Worm (Caenorhabditis elegans): ENCODE measurements around the gene mrp-5.

mrp-5 gene

ce11 chrX:14965761-14966160 lies 19.6 kb upstream of the mrp-5 start, which contains the start of gene F45B8.5 (continued):
- TF ChIP-seq lim-7 (GFP tag; IDR thresholded peaks at IDR 0.05) (no peak), nhr-42 (GFP tag; IDR thresholded peaks at IDR 0.05) (no peak)

ce11 chrX:14964253-14964652 lies 18.1 kb upstream of the mrp-5 start, which contains the start of gene rgs-11:
rgs-11 (plus strand) TSS chrX:14964553.
- TF ChIP-seq zag-1 (tag; optimal IDR thresholded peaks at IDR 0.05) (no peak), ctbp-1 (GFP tag; IDR thresholded peaks at IDR 0.05) (no peak), nhr-77 (tag; optimal IDR thresholded peaks at IDR 0.05) (no peak), tag-97 (GFP tag; IDR thresholded peaks at IDR 0.05) (no peak), lin-13 (GFP tag; optimal IDR thresholded peaks at IDR 0.05) (no peak), snpc-1.2 (GFP tag; IDR thresholded peaks at IDR 0.05) (no peak), ceh-62 (tag; optimal IDR thresholded peaks at IDR 0.05) (no peak), pqm-1 (tag; optimal IDR thresholded peaks at IDR 0.05) (no peak)

ce11 chrX:14962456-14962855 lies 16.3 kb upstream of the mrp-5 start, which contains the start of gene rgs-10:
rgs-10 (plus strand) TSS chrX:14962756.
- TF ChIP-seq lin-39 (tag; optimal IDR thresholded peaks at IDR 0.05) (no peak), nhr-10 (tag; optimal IDR thresholded peaks at IDR 0.05) (no peak), Y5F2A.4 (GFP tag; optimal IDR thresholded peaks at IDR 0.05) (no peak), nhr-111 (GFP tag; optimal IDR thresholded peaks at IDR 0.05) (no peak), skn-1 (tag; optimal IDR thresholded peaks at IDR 0.05) (no peak), mdl-1 (tag; optimal IDR thresholded peaks at IDR 0.05) (no peak), ceh-82 (tag; optimal IDR thresholded peaks at IDR 0.05) (no peak), lir-3 (tag; optimal IDR thresholded peaks at IDR 0.05) (no peak), ztf-7 (tag; optimal IDR thresholded peaks at IDR 0.05) (no peak), aha-1 (tag) (no peak), nhr-102 (tag; optimal IDR thresholded peaks at IDR 0.05) (no peak), hlh-30 (tag; optimal IDR thresholded peaks at IDR 0.05; ENCODE audit: insufficient read depth) (no peak), zip-11 (GFP tag; IDR thresholded peaks at IDR 0.05) (no peak)

- TF ChIP-seq aha-1 (tag) = peak; percentile 28
- TF ChIP-seq ama-1 (optimal IDR thresholded peaks at IDR 0.05) = no peak
Measured at ce11 chrX:14961471-14961870, 15.4 kb upstream of the mrp-5 start, which contains the start of gene idpp-3. idpp-3 (minus strand) TSS chrX:14961571.

ce11 chrX:14960841-14961240 lies 14.7 kb upstream of the mrp-5 start:
- TF ChIP-seq ceh-82 (tag; optimal IDR thresholded peaks at IDR 0.05) (no peak), madf-5 (GFP tag; IDR thresholded peaks at IDR 0.05) (0 out of 4 replicates have a peak, but pooled peaks of 1 of the 2 experiments have one; percentile 43), zfp-2 (tag; optimal IDR thresholded peaks at IDR 0.05) (no peak), set-16 (GFP tag; IDR thresholded peaks at IDR 0.05) (peak; percentile 92)

- TF ChIP-seq dve-1 (tag; optimal IDR thresholded peaks at IDR 0.05; ENCODE audit: insufficient read depth) (no peak), unc-62 (GFP tag; optimal IDR thresholded peaks at IDR 0.05 in 1 of 2) (peak in 1 of 2 experiments; percentile 67), unc-62 (tag; optimal IDR thresholded peaks at IDR 0.05) (no peak)
Measured at ce11 chrX:14959393-14960073, 13.4 kb upstream of the mrp-5 start.

- TF ChIP-seq T20F7.1 (GFP tag; optimal IDR thresholded peaks at IDR 0.05) = no peak
- TF ChIP-seq skn-1 (tag; optimal IDR thresholded peaks at IDR 0.05) = no peak
- peak in 1 of 2 experiments; percentile 97 for TF ChIP-seq unc-62 (GFP tag; optimal IDR thresholded peaks at IDR 0.05 in 1 of 2)
- TF ChIP-seq unc-62 (tag; optimal IDR thresholded peaks at IDR 0.05) = no peak
- no peak for TF ChIP-seq egl-43 (GFP tag; IDR thresholded peaks at IDR 0.05)
Measured at ce11 chrX:14958401-14958800, 12.3 kb upstream of the mrp-5 start.

All from whole organism, L4 larva.